Worm (Caenorhabditis elegans) whole organism, early embryonic: ENCODE measurements around the gene Y38A10A.2.

Source experiments
- B0310.2 ChIP-seq: sonication (generic microtip); optimal IDR thresholded peaks from 2 replicates; lab custom pipeline; 2016; ENCODE audit warnings: mild to moderate bottlenecking, missing genetic modification characterization, missing compliant biosample characterization
- F13C5.2 ChIP-seq: sonication (generic microtip); optimal IDR thresholded peaks from 2 replicates; lab custom pipeline; 2017; ENCODE audit warnings: mild to moderate bottlenecking, missing genetic modification characterization, inconsistent platforms, missing compliant biosample characterization
- ama-1 ChIP-seq: fragments of 150-350 bp; optimal IDR thresholded peaks from 2 replicates; lab custom pipeline; 2014
- ceh-36 ChIP-seq: sonication (generic microtip); optimal IDR thresholded peaks from 2 replicates; lab custom pipeline; 2016; ENCODE audit warnings: missing genetic modification characterization, inconsistent platforms, missing compliant biosample characterization
- ets-7 ChIP-seq: sonication (generic microtip); optimal IDR thresholded peaks from 2 replicates; lab custom pipeline; 2016; ENCODE audit warnings: missing genotype, missing genetic modification characterization, missing compliant biosample characterization
- flt-1 ChIP-seq: fragments of 200-800 bp; sonication (Bioruptor generic); IDR thresholded peaks from 2 replicates; pipeline ENCODE4 v1.3.6; 2022; ENCODE audit warnings: missing genetic modification characterization, missing compliant biosample characterization
- hmg-4 ChIP-seq: fragments of 200-800 bp; sonication (Bioruptor generic); optimal IDR thresholded peaks from 2 replicates; lab custom pipeline; 2018; ENCODE audit warnings: mild to moderate bottlenecking, missing genetic modification characterization, missing compliant biosample characterization
- pes-1 ChIP-seq: fragments of 200-800 bp; sonication (Bioruptor generic); IDR thresholded peaks from 2 replicates; pipeline ENCODE4 v1.3.6; 2022; ENCODE audit warnings: missing genetic modification reagents, missing genetic modification characterization, missing compliant biosample characterization
- tbx-11 ChIP-seq: fragments of 200-800 bp; sonication (Bioruptor generic); IDR thresholded peaks from 2 replicates; pipeline ENCODE4 v1.3.6; 2022; ENCODE audit warnings: missing genetic modification characterization, missing compliant biosample characterization

- TF ChIP-seq B0310.2 (no peak), ceh-36 (no peak), ama-1 (lab: Kevin White, UChicago) (no peak), flt-1 (GFP tag; lab: Robert Waterston, UW) (no peak), pes-1 (GFP tag; lab: Robert Waterston, UW) (no peak), ets-7 (no peak), F13C5.2 (tag; lab: Kevin White, UChicago) (peak; percentile 33), hmg-4 (peak; percentile 59), tbx-11 (no peak)
Measured at ce11 chrV:6100492-6101004, 37.3 kb upstream of the Y38A10A.2 start, which contains the start of gene crt-1.
